Worm (Caenorhabditis elegans) whole organism, L3 larva: ENCODE measurements around the gene F01D5.10.

ENCODE experiments used
- ceh-28 ChIP-seq: fragments of 150-350 bp; optimal IDR thresholded peaks from 2 replicates; lab custom pipeline; 2014; ENCODE audit warnings: missing biosample characterization, missing genetic modification reagents, missing genetic modification characterization
- elt-1 ChIP-seq: fragments of 150-350 bp; optimal IDR thresholded peaks from 2 replicates; lab custom pipeline; 2014; ENCODE audit warnings: missing biosample characterization, missing genetic modification characterization
- elt-2 ChIP-seq: sonication (generic microtip); optimal IDR thresholded peaks from 2 replicates; lab custom pipeline; 2016; ENCODE audit warnings: missing genetic modification reagents, mild to moderate bottlenecking, missing genetic modification characterization, missing compliant biosample characterization
- fkh-10 ChIP-seq: sonication (generic microtip); optimal IDR thresholded peaks from 2 replicates; lab custom pipeline; 2017; ENCODE audit warnings: missing biosample characterization, missing genetic modification reagents, missing genetic modification characterization
- fos-1 ChIP-seq: fragments of 150-350 bp; optimal IDR thresholded peaks from 2 replicates; lab custom pipeline; 2014; ENCODE audit warnings: missing biosample characterization, missing genetic modification characterization
- jun-1 ChIP-seq: fragments of 150-350 bp; optimal IDR thresholded peaks from 2 replicates; lab custom pipeline; 2014; ENCODE audit warnings: missing biosample characterization, missing genetic modification reagents, missing genetic modification characterization
- lin-15B ChIP-seq: fragments of 150-350 bp; optimal IDR thresholded peaks from 2 replicates; lab custom pipeline; 2014; ENCODE audit warnings: missing biosample characterization, missing genetic modification characterization
- lin-39 ChIP-seq: fragments of 150-350 bp; optimal IDR thresholded peaks from 2 replicates; lab custom pipeline; 2018; ENCODE audit warnings: missing biosample characterization, missing genetic modification reagents, missing genetic modification characterization
- nhr-11 ChIP-seq: fragments of 150-350 bp; optimal IDR thresholded peaks from 2 replicates; lab custom pipeline; 2014; ENCODE audit warnings: missing biosample characterization, missing genetic modification characterization
- nhr-23 ChIP-seq: fragments of 150-350 bp; optimal IDR thresholded peaks from 2 replicates; lab custom pipeline; 2014; ENCODE audit warnings: missing biosample characterization, missing genetic modification reagents, missing genetic modification characterization
- pqm-1 ChIP-seq: fragments of 150-350 bp; optimal IDR thresholded peaks from 2 replicates; lab custom pipeline; 2017; ENCODE audit warnings: missing biosample characterization, missing genetic modification characterization, inconsistent platforms
- snpc-4 ChIP-seq: fragments of 150-350 bp; optimal IDR thresholded peaks from 2 replicates; lab custom pipeline; 2014; ENCODE audit warnings: missing biosample characterization, missing genetic modification characterization
- unc-39 ChIP-seq: sonication (generic microtip); optimal IDR thresholded peaks from 4 replicates; lab custom pipeline; 2017; ENCODE audit warnings: missing biosample characterization, missing genetic modification characterization
- unc-62 ChIP-seq: fragments of 150-350 bp; sonication (generic microtip); optimal IDR thresholded peaks from 4 replicates; lab custom pipeline; 2014; ENCODE audit warnings: missing biosample characterization, missing genetic modification reagents, missing genetic modification characterization

- TF ChIP-seq lin-39 (tag; lab: Kevin White, UChicago) = no peak
- TF ChIP-seq unc-39 (tag; lab: Kevin White, UChicago) = no peak
- TF ChIP-seq jun-1 (tag; lab: Kevin White, UChicago) = no peak
- TF ChIP-seq fos-1 = no peak
- no peak for TF ChIP-seq pqm-1
- no peak for TF ChIP-seq nhr-23 (tag; lab: Kevin White, UChicago)
- TF ChIP-seq ceh-28 (tag; lab: Kevin White, UChicago) = no peak
- TF ChIP-seq unc-62 (GFP tag; lab: Kevin White, UChicago) = no peak
- TF ChIP-seq snpc-4 = no peak
- no peak for TF ChIP-seq fkh-10
- TF ChIP-seq elt-1 (tag; lab: Kevin White, UChicago) = no peak
- no peak for TF ChIP-seq lin-15B (tag; lab: Kevin White, UChicago)
- no peak for TF ChIP-seq nhr-11
- no peak for TF ChIP-seq elt-2 (tag; lab: Kevin White, UChicago)
Measured at ce11 chrII:14068607-14069006, 47.5 kb upstream of the F01D5.10 start, which contains the start of gene xrn-1.
